Fruit fly (Drosophila melanogaster): ENCODE data around the gene Adh.

The Adh gene

DNA sequence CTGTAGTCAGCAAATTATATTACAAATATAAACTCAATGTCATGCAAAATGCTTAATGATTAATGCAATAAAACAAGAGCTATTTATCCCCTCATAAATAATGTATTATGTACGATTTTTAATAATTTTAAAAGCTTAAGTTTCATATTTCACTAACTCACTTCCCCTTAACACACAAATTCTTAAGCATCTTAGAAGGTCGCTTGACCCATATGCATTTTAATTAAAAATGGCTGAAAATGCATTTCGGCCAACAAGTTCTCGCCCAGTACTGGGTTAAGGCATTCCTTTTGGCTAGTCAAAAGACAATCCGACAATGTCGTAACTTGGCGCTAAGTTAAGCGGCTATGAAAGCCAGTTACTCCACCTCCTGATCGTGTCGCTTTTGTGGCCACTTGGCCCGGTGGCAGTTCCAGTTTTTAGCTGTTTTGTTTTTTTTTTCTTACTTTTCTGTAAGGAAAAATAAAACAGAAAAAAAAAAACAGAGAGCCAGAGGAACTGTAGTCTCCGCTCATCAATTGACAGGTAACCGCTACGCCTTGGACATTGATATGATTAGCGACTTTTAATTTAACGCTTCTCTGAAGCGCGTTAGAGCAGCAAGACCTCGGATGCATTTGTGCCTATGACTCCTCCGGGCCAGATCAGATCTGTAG, 49.7 kb downstream of the Adh start (continued):
- no peak for TF ChIP-seq topi (GFP tag; optimal IDR thresholded peaks at IDR 0.05)
- no peak for TF ChIP-seq salr (GFP tag; optimal IDR thresholded peaks at IDR 0.05)
- no peak for TF ChIP-seq CG7368 (GFP tag; optimal IDR thresholded peaks at IDR 0.05)
- no peak for TF ChIP-seq CG6854 (GFP tag; optimal IDR thresholded peaks at IDR 0.05)
- no peak for TF ChIP-seq dac (GFP tag; optimal IDR thresholded peaks at IDR 0.05)
- peak; percentile 47 for TF ChIP-seq Eip75B (GFP tag; optimal IDR thresholded peaks at IDR 0.05)
- TF ChIP-seq CG9139 (GFP tag; optimal IDR thresholded peaks at IDR 0.05), result no peak
- TF ChIP-seq Hr39 (GFP tag; optimal IDR thresholded peaks at IDR 0.05), result no peak
- no peak for TF ChIP-seq Blimp-1 (GFP tag; optimal IDR thresholded peaks at IDR 0.05)
- peak in 1 of 2 experiments; percentile 28 for TF ChIP-seq ss (GFP tag; optimal IDR thresholded peaks at IDR 0.05)
- no peak for TF ChIP-seq Sox102F (GFP tag; optimal IDR thresholded peaks at IDR 0.05)
- no peak for TF ChIP-seq Sox14 (GFP tag; optimal IDR thresholded peaks at IDR 0.05)
- peak; percentile 52 for TF ChIP-seq CG10669 (GFP tag; optimal IDR thresholded peaks at IDR 0.05)
- no peak for TF ChIP-seq CG8119 (GFP tag; IDR thresholded peaks at IDR 0.05)
- TF ChIP-seq CG10631 (GFP tag; optimal IDR thresholded peaks at IDR 0.05), result no peak
- peak; percentile 20 for TF ChIP-seq acj6 (GFP tag; optimal IDR thresholded peaks at IDR 0.05)

DNA sequence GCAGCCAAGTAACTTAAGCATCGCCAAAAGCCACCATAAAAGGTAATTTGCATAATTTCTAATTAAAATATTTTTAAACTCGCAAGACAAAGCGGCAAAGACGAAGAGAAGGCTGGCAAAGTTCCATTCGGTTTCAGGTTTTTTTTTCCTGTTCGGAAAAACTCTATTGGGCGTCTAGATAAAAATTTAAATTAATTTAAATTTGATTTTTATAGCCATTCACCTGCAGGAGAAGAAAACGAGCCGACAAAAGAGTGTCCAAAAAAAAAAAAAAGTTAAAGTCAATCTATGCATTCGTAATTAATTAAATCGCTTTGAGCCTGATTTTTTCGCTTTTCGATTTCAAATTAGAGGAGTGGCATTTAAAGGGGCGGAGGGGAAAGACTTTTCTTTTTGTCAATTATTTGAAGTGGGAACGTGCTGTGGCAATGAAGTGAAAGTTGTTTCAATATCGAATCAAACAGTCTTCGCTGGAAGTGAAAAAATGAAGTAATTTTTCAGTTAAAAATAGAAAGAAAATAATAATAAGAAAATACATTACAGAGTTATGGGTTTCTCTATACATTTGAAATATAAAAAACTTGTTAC, 53.0 kb downstream of the Adh start:
- TF ChIP-seq Lpt (GFP tag; optimal IDR thresholded peaks at IDR 0.05) (no peak), CG9139 (GFP tag; optimal IDR thresholded peaks at IDR 0.05) (no peak), spab (GFP tag; optimal IDR thresholded peaks at IDR 0.05) (no peak), fd59A (GFP tag; optimal IDR thresholded peaks at IDR 0.05) (no peak), CG8632 (GFP tag; optimal IDR thresholded peaks at IDR 0.05) (no peak), CG1621 (tag; optimal IDR thresholded peaks at IDR 0.05) (no peak), svp (GFP tag) (no peak), CG34406 (GFP tag; optimal IDR thresholded peaks at IDR 0.05) (no peak), esn (GFP tag; optimal IDR thresholded peaks at IDR 0.05) (no peak), CG31627 (GFP tag; optimal IDR thresholded peaks at IDR 0.05) (no peak), lz (GFP tag; optimal IDR thresholded peaks at IDR 0.05) (no peak), CG6163 (GFP tag; IDR thresholded peaks at IDR 0.05) (no peak), CG10669 (GFP tag; optimal IDR thresholded peaks at IDR 0.05) (no peak), CG15336 (GFP tag; IDR thresholded peaks at IDR 0.05) (no peak), Ets21C (GFP tag; optimal IDR thresholded peaks at IDR 0.05) (no peak), vri (GFP tag; optimal IDR thresholded peaks at IDR 0.05) (no peak), Eip78C (GFP tag) (no peak), CG8319 (GFP tag; optimal IDR thresholded peaks at IDR 0.05) (no peak), Hr38 (GFP tag; optimal IDR thresholded peaks at IDR 0.05) (no peak), Ets96B (tag; optimal IDR thresholded peaks at IDR 0.05) (no peak)
